Worm (Caenorhabditis elegans): ENCODE results near the gene srlf-28.

Gene srlf-28

ce11 chrIV:14356120-14356519 is 12.5 kb upstream of the srlf-28 start:
- peak; percentile 77 for TF ChIP-seq C34F6.9 (tag; optimal IDR thresholded peaks at IDR 0.05)
- TF ChIP-seq sem-4 (tag; optimal IDR thresholded peaks at IDR 0.05): peak; percentile 5
- TF ChIP-seq peb-1 (tag; optimal IDR thresholded peaks at IDR 0.05): no peak
- TF ChIP-seq sma-3 (GFP tag; optimal IDR thresholded peaks at IDR 0.05): no peak
- TF ChIP-seq Y55F3AM.14 (GFP tag; optimal IDR thresholded peaks at IDR 0.05): no peak
- peak; percentile 62 for TF ChIP-seq F13H6.1 (tag; optimal IDR thresholded peaks at IDR 0.05)
- TF ChIP-seq lin-13 (GFP tag; optimal IDR thresholded peaks at IDR 0.05): peak; percentile 16
- peak; percentile 47 for TF ChIP-seq lin-11 (tag; optimal IDR thresholded peaks at IDR 0.05)
- peak; percentile 9 for TF ChIP-seq crh-2 (tag; optimal IDR thresholded peaks at IDR 0.05)
- no peak for TF ChIP-seq nhr-10 (tag; optimal IDR thresholded peaks at IDR 0.05)
- peak in 1 of 2 experiments; percentile 2 for TF ChIP-seq mdl-1 (tag; optimal IDR thresholded peaks at IDR 0.05)
- peak; percentile 51 for TF ChIP-seq mab-5 (tag; optimal IDR thresholded peaks at IDR 0.05)
- no peak for TF ChIP-seq nhr-23 (tag; optimal IDR thresholded peaks at IDR 0.05)
- TF ChIP-seq nhr-12 (tag; optimal IDR thresholded peaks at IDR 0.05): no peak
- TF ChIP-seq blmp-1 (tag; optimal IDR thresholded peaks at IDR 0.05; ENCODE audit: insufficient read depth): no peak
- TF ChIP-seq nhr-6 (tag; optimal IDR thresholded peaks at IDR 0.05): peak; percentile 8
- peak; percentile 26 for TF ChIP-seq snpc-4 (tag; optimal IDR thresholded peaks at IDR 0.05)
- TF ChIP-seq elt-3 (tag; optimal IDR thresholded peaks at IDR 0.05): no peak
- peak; percentile 85 for TF ChIP-seq unc-55 (GFP tag; optimal IDR thresholded peaks at IDR 0.05)
- peak; percentile 37 for TF ChIP-seq zag-1 (tag; optimal IDR thresholded peaks at IDR 0.05)
- TF ChIP-seq nhr-21 (tag; optimal IDR thresholded peaks at IDR 0.05): no peak
- no peak for TF ChIP-seq nhr-77 (tag; optimal IDR thresholded peaks at IDR 0.05)
- TF ChIP-seq nhr-129 (tag; optimal IDR thresholded peaks at IDR 0.05): peak; percentile 96

- TF ChIP-seq unc-55 (GFP tag; optimal IDR thresholded peaks at IDR 0.05): no peak
- TF ChIP-seq nhr-11 (tag; optimal IDR thresholded peaks at IDR 0.05): no peak
- no peak for TF ChIP-seq alr-1 (tag; optimal IDR thresholded peaks at IDR 0.05)
- no peak for TF ChIP-seq peb-1 (tag; optimal IDR thresholded peaks at IDR 0.05)
- TF ChIP-seq lin-13 (GFP tag; optimal IDR thresholded peaks at IDR 0.05): no peak
- TF ChIP-seq C34F6.9 (tag; optimal IDR thresholded peaks at IDR 0.05): no peak
- TF ChIP-seq R02D3.7 (tag; optimal IDR thresholded peaks at IDR 0.05): no peak
- TF ChIP-seq ceh-16 (tag; optimal IDR thresholded peaks at IDR 0.05): no peak
Observed at ce11 chrIV:14350651-14351050, 7.0 kb upstream of the srlf-28 start, which contains the start of gene oac-56. Gene oac-56, minus strand, starts transcription at chrIV:14350751.

DNA sequence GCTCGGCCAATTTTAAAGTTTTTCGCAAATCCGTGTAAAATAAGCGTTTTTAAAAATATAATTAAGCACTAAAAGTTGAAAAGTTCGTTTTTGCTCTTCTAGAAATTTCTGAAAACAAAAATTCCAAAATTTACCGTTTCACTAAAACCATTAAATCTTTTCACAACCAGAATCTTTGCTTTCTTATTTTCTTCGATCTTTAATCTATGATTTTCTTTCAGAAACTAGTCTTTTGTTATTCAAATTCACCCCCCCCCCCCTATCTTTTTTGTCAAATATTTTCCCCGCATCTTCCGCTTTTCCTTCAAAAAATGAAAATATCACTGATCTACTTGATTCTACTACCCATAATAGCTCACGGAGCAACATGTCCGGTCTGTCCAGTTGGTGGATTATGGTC is 4.0 kb downstream of the srlf-28 start, which contains the start of gene Y67A10A.11:
Y67A10A.11 (plus strand) TSS at position 301 of the 400 bp plus-strand sequence.
- TF ChIP-seq sma-9 (GFP tag; optimal IDR thresholded peaks at IDR 0.05) (no peak), sma-9 (tag; optimal IDR thresholded peaks at IDR 0.05) (no peak)

DNA sequence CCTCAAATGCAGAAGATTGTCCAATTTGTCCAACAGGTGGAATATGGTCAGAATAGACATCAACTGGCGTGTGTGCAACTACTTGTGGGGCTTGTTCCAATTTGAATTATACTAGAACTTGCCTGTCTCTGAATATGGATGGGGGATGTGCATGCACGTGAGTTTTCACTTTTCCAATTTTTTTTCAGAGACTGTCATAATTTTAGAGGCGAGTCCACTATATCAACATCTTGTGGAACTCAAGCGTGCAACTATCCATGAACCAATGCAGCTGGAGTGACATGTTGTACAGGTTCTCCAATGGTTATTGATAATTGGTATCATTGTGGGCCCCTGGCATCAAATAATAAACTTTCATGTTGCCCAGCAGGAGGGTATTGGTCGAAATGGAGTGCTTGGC is 5.9 kb downstream of the srlf-28 start, which contains the start of gene Y67A10A.2:
Y67A10A.2 (plus strand) TSS at position 301 of the 400 bp plus-strand sequence.
- no peak for TF ChIP-seq elt-3 (tag; optimal IDR thresholded peaks at IDR 0.05)
- no peak for TF ChIP-seq skn-1 (tag; optimal IDR thresholded peaks at IDR 0.05)
- no peak for TF ChIP-seq fos-1 (tag; optimal IDR thresholded peaks at IDR 0.05)
- TF ChIP-seq snpc-4 (tag; optimal IDR thresholded peaks at IDR 0.05): no peak
- TF ChIP-seq sma-9 (GFP tag; optimal IDR thresholded peaks at IDR 0.05): no peak
- no peak for TF ChIP-seq sma-9 (tag; optimal IDR thresholded peaks at IDR 0.05)
- no peak for TF ChIP-seq nhr-11 (tag; optimal IDR thresholded peaks at IDR 0.05)

ce11 chrIV:14335768-14336167 is 7.9 kb downstream of the srlf-28 start:
- TF ChIP-seq ZK546.5 (tag; optimal IDR thresholded peaks at IDR 0.05) (no peak), lin-39 (tag; optimal IDR thresholded peaks at IDR 0.05) (no peak)

ce11 chrIV:14334359-14334758 is 9.3 kb downstream of the srlf-28 start, which contains the start of gene Y67A10A.3:
Gene Y67A10A.3, minus strand, starts transcription at chrIV:14334459.
- TF ChIP-seq nhr-129 (tag; optimal IDR thresholded peaks at IDR 0.05): no peak
- no peak for TF ChIP-seq unc-62 (GFP tag; optimal IDR thresholded peaks at IDR 0.05)
- no peak for TF ChIP-seq lin-39 (tag; optimal IDR thresholded peaks at IDR 0.05)
- TF ChIP-seq unc-39 (tag; optimal IDR thresholded peaks at IDR 0.05): no peak
- TF ChIP-seq nhr-21 (tag; optimal IDR thresholded peaks at IDR 0.05): no peak
- no peak for TF ChIP-seq zag-1 (tag; optimal IDR thresholded peaks at IDR 0.05)
- TF ChIP-seq gmeb-1 (tag; optimal IDR thresholded peaks at IDR 0.05): no peak
- no peak for TF ChIP-seq sem-4 (tag; optimal IDR thresholded peaks at IDR 0.05)
- no peak for TF ChIP-seq ztf-4 (tag; optimal IDR thresholded peaks at IDR 0.05)
- TF ChIP-seq skn-1 (tag; optimal IDR thresholded peaks at IDR 0.05): no peak

All from whole organism, L2 larva.